Comparison of ENCODE assay signal across 1 fruit fly cellular context in genomic region chr2L:12021193-12021592, dm6.
TF ChIP-seq lines count a peak whose summit lies in the region.

No protein-coding gene starts in this region.

TF ChIP-seq in whole organism, embryonic, 481 proteins besides CTCF, POLR2A, EP300 and RAD21 (continued from another document and continues in another):
- TF ChIP-seq CG12769 (tag; optimal IDR thresholded peaks at IDR 0.05; lab: Kevin White, UChicago): no peak
- peak; percentile 86 for TF ChIP-seq CG1529 (GFP tag; optimal IDR thresholded peaks at IDR 0.05; lab: Kevin White, UChicago)
- peak; percentile 61 for TF ChIP-seq gcm (GFP tag; optimal IDR thresholded peaks at IDR 0.05; lab: Kevin White, UChicago)
- no peak for TF ChIP-seq Lpt (GFP tag; optimal IDR thresholded peaks at IDR 0.05; lab: Kevin White, UChicago)
- TF ChIP-seq CG2678 (tag; optimal IDR thresholded peaks at IDR 0.05; lab: Kevin White, UChicago): peak; percentile 72
- peak; percentile 1 to 34 for TF ChIP-seq Hr51 (GFP tag; optimal IDR thresholded peaks at IDR 0.05; lab: Kevin White, UChicago)
- TF ChIP-seq Hr39 (optimal IDR thresholded peaks at IDR 0.05; lab: Kevin White, UChicago): no peak
- TF ChIP-seq CG12155 (GFP tag; optimal IDR thresholded peaks at IDR 0.05; lab: Kevin White, UChicago): peak; percentile 1
- TF ChIP-seq CG9609 (GFP tag; optimal IDR thresholded peaks at IDR 0.05; lab: Kevin White, UChicago): peak; percentile 9
- TF ChIP-seq CG13775 (GFP tag; optimal IDR thresholded peaks at IDR 0.05; lab: Kevin White, UChicago): peak; percentile 26
- no peak; the same call in 2 of the 3 replicates for TF ChIP-seq C15 (GFP tag; IDR thresholded peaks at IDR 0.05; lab: Robert Waterston, UW)
- peak; percentile 60; the same call in 1 of the 2 replicates for TF ChIP-seq CG14014 (GFP tag; IDR thresholded peaks at IDR 0.05; lab: Robert Waterston, UW)
- TF ChIP-seq pros (GFP tag; optimal IDR thresholded peaks at IDR 0.05; lab: Kevin White, UChicago): no peak
- TF ChIP-seq sc (optimal IDR thresholded peaks at IDR 0.05; lab: Kevin White, UChicago): no peak
- peak; percentile 80 for TF ChIP-seq sc (GFP tag; optimal IDR thresholded peaks at IDR 0.05; lab: Kevin White, UChicago)
- TF ChIP-seq gsb-n (tag; optimal IDR thresholded peaks at IDR 0.05; lab: Kevin White, UChicago): peak; percentile 82
- TF ChIP-seq Dfd (GFP tag; optimal IDR thresholded peaks at IDR 0.05; lab: Kevin White, UChicago): no peak
- TF ChIP-seq CG3065 (GFP tag; optimal IDR thresholded peaks at IDR 0.05; lab: Kevin White, UChicago): peak; percentile 40
- no peak for TF ChIP-seq dimm (GFP tag; IDR thresholded peaks at IDR 0.05; lab: Robert Waterston, UW)
- TF ChIP-seq CG12391 (tag; optimal IDR thresholded peaks at IDR 0.05; lab: Kevin White, UChicago): peak; percentile 65
- TF ChIP-seq CG2875 (GFP tag; optimal IDR thresholded peaks at IDR 0.05; lab: Kevin White, UChicago): peak; percentile 88
- peak; percentile 93 for TF ChIP-seq ATbp (GFP tag; optimal IDR thresholded peaks at IDR 0.05; lab: Kevin White, UChicago)
- peak; percentile 47; the same call in 2 of the 3 replicates for TF ChIP-seq dysf (GFP tag; IDR thresholded peaks at IDR 0.05; lab: Robert Waterston, UW)
- no peak for TF ChIP-seq zf30C (GFP tag; optimal IDR thresholded peaks at IDR 0.05; lab: Kevin White, UChicago)
- TF ChIP-seq MBD-R2 (GFP tag; IDR thresholded peaks at IDR 0.05; lab: Robert Waterston, UW): no peak
- peak; percentile 46 for TF ChIP-seq CG11504 (tag; optimal IDR thresholded peaks at IDR 0.05; lab: Kevin White, UChicago)
- peak; percentile 26 for TF ChIP-seq CG2712 (tag; optimal IDR thresholded peaks at IDR 0.05; lab: Kevin White, UChicago)
- TF ChIP-seq ara (GFP tag; IDR thresholded peaks at IDR 0.05; lab: Robert Waterston, UW): peak; percentile 19; the same call in 1 of the 2 replicates
- peak; percentile 75 for TF ChIP-seq CG7556 (GFP tag; optimal IDR thresholded peaks at IDR 0.05; lab: Kevin White, UChicago)
- peak; percentile 69; the same call in 1 of the 3 replicates for TF ChIP-seq ci (GFP tag; IDR thresholded peaks at IDR 0.05; lab: Robert Waterston, UW)
- no peak for TF ChIP-seq sqz (GFP tag; optimal IDR thresholded peaks at IDR 0.05; lab: Kevin White, UChicago)
- TF ChIP-seq CG14965 (GFP tag; optimal IDR thresholded peaks at IDR 0.05; lab: Kevin White, UChicago; ENCODE audit: borderline replicate concordance): peak; percentile 7
- TF ChIP-seq aop (GFP tag; IDR thresholded peaks at IDR 0.05; lab: Robert Waterston, UW): no peak
- peak; percentile 40 for TF ChIP-seq scrt (GFP tag; optimal IDR thresholded peaks at IDR 0.05; lab: Kevin White, UChicago)
- TF ChIP-seq CG18764 (GFP tag; optimal IDR thresholded peaks at IDR 0.05; lab: Kevin White, UChicago): peak; percentile 46
- peak; percentile 18 for TF ChIP-seq pho (GFP tag; optimal IDR thresholded peaks at IDR 0.05; lab: Kevin White, UChicago)
- TF ChIP-seq fd64A (GFP tag; optimal IDR thresholded peaks at IDR 0.05; lab: Kevin White, UChicago): peak; percentile 84
- TF ChIP-seq CG3726 (GFP tag; IDR thresholded peaks at IDR 0.05; lab: Robert Waterston, UW): no peak
- no peak for TF ChIP-seq Trl (optimal IDR thresholded peaks at IDR 0.05; lab: Kevin White, UChicago)
- peak; percentile 61 for TF ChIP-seq Trl (GFP tag; optimal IDR thresholded peaks at IDR 0.05; lab: Kevin White, UChicago)
- TF ChIP-seq grau (tag; optimal IDR thresholded peaks at IDR 0.05; lab: Kevin White, UChicago): peak; percentile 60
- TF ChIP-seq Xrp1 (GFP tag; IDR thresholded peaks at IDR 0.05; lab: Robert Waterston, UW): peak; percentile 72
- no peak; the same call in 1 of the 2 replicates for TF ChIP-seq wdn (GFP tag; IDR thresholded peaks at IDR 0.05; lab: Robert Waterston, UW)
- peak in 1 of 3 experiments; percentile 62 for TF ChIP-seq lola (GFP tag; optimal IDR thresholded peaks at IDR 0.05; lab: Kevin White, UChicago)
- TF ChIP-seq CG16815 (GFP tag; optimal IDR thresholded peaks at IDR 0.05; lab: Kevin White, UChicago): no peak
- peak; percentile 15 for TF ChIP-seq CG17802 (tag; optimal IDR thresholded peaks at IDR 0.05; lab: Kevin White, UChicago)
- TF ChIP-seq CG12299 (tag; optimal IDR thresholded peaks at IDR 0.05; lab: Kevin White, UChicago): peak; percentile 89
- TF ChIP-seq Oli (tag; optimal IDR thresholded peaks at IDR 0.05; lab: Kevin White, UChicago): peak; percentile 24
- peak; percentile 59 for TF ChIP-seq ewg (GFP tag; optimal IDR thresholded peaks at IDR 0.05; lab: Kevin White, UChicago)
- TF ChIP-seq CG6765 (GFP tag; optimal IDR thresholded peaks at IDR 0.05; lab: Kevin White, UChicago): no peak
- peak; percentile 32 to 53 for TF ChIP-seq dpn (GFP tag; optimal IDR thresholded peaks at IDR 0.05; lab: Kevin White, UChicago)
- no peak for TF ChIP-seq Dad (GFP tag; optimal IDR thresholded peaks at IDR 0.05; lab: Kevin White, UChicago)
- no peak for TF ChIP-seq oc (tag; optimal IDR thresholded peaks at IDR 0.05; lab: Kevin White, UChicago)
- no peak for TF ChIP-seq CG9932 (GFP tag; IDR thresholded peaks at IDR 0.05; lab: Robert Waterston, UW)
- peak; percentile 60 for TF ChIP-seq Meics (GFP tag; optimal IDR thresholded peaks at IDR 0.05; lab: Kevin White, UChicago)
- TF ChIP-seq cwo (GFP tag; optimal IDR thresholded peaks at IDR 0.05; lab: Kevin White, UChicago): peak; percentile 37
- TF ChIP-seq CG3838 (GFP tag; optimal IDR thresholded peaks at IDR 0.05; lab: Kevin White, UChicago): peak; percentile 78
- TF ChIP-seq row (GFP tag; IDR thresholded peaks at IDR 0.05; lab: Robert Waterston, UW): no peak
- no peak for TF ChIP-seq CG6791 (GFP tag; IDR thresholded peaks at IDR 0.05; lab: Robert Waterston, UW; ENCODE audit: partially characterized antibody)
- peak; percentile 33 for TF ChIP-seq CG8281 (tag; optimal IDR thresholded peaks at IDR 0.05; lab: Kevin White, UChicago)
- TF ChIP-seq Blimp-1 (GFP tag; optimal IDR thresholded peaks at IDR 0.05; lab: Kevin White, UChicago): peak; percentile 76
- TF ChIP-seq z (GFP tag; IDR thresholded peaks at IDR 0.05; lab: Robert Waterston, UW): 0 out of 3 replicates have a peak, but pooled peaks have one; percentile 27
- peak; percentile 87 for TF ChIP-seq CG3407 (GFP tag; optimal IDR thresholded peaks at IDR 0.05; lab: Kevin White, UChicago)
- TF ChIP-seq lab (GFP tag; optimal IDR thresholded peaks at IDR 0.05; lab: Kevin White, UChicago): peak; percentile 89
- TF ChIP-seq lov (optimal IDR thresholded peaks at IDR 0.05; lab: Kevin White, UChicago): no peak
- TF ChIP-seq lov (GFP tag; IDR thresholded peaks at IDR 0.05; lab: Robert Waterston, UW): no peak
- TF ChIP-seq CG17385 (GFP tag; optimal IDR thresholded peaks at IDR 0.05; lab: Kevin White, UChicago): peak; percentile 28
- no peak for TF ChIP-seq Deaf1 (tag; optimal IDR thresholded peaks at IDR 0.05; lab: Kevin White, UChicago)
- peak; percentile 40 for TF ChIP-seq Mad (GFP tag; optimal IDR thresholded peaks at IDR 0.05; lab: Kevin White, UChicago)
- peak; percentile 68 for TF ChIP-seq Dek (tag; optimal IDR thresholded peaks at IDR 0.05; lab: Kevin White, UChicago)
- TF ChIP-seq chif (GFP tag; optimal IDR thresholded peaks at IDR 0.05; lab: Kevin White, UChicago): peak; percentile 7 to 40
- peak; percentile 75 for TF ChIP-seq unpg (GFP tag; optimal IDR thresholded peaks at IDR 0.05; lab: Kevin White, UChicago)
- TF ChIP-seq caup (GFP tag; optimal IDR thresholded peaks at IDR 0.05; lab: Kevin White, UChicago; ENCODE audit: severe bottlenecking): peak; percentile 85
- no peak for TF ChIP-seq tna (GFP tag; IDR thresholded peaks at IDR 0.05; lab: Robert Waterston, UW; ENCODE audit: partially characterized antibody)
- TF ChIP-seq CG13424 (tag; optimal IDR thresholded peaks at IDR 0.05; lab: Kevin White, UChicago): peak; percentile 58
- peak; percentile 46 for TF ChIP-seq CG4854 (GFP tag; optimal IDR thresholded peaks at IDR 0.05; lab: Kevin White, UChicago)
- TF ChIP-seq chinmo (GFP tag; IDR thresholded peaks at IDR 0.05; lab: Robert Waterston, UW; ENCODE audit: partially characterized antibody): no peak
- TF ChIP-seq Hand (GFP tag; optimal IDR thresholded peaks at IDR 0.05; lab: Kevin White, UChicago): peak; percentile 42
- TF ChIP-seq CG1603 (tag; optimal IDR thresholded peaks at IDR 0.05; lab: Kevin White, UChicago): peak; percentile 69
- TF ChIP-seq CG17361 (GFP tag; IDR thresholded peaks at IDR 0.05; lab: Robert Waterston, UW): 0 out of 3 replicates have a peak, but pooled peaks have one; percentile 13
- TF ChIP-seq CG43689 (GFP tag; IDR thresholded peaks at IDR 0.05; lab: Robert Waterston, UW): no peak
- TF ChIP-seq Atf6 (GFP tag; IDR thresholded peaks at IDR 0.05; lab: Robert Waterston, UW): peak; percentile 83
- TF ChIP-seq CG15073 (GFP tag; optimal IDR thresholded peaks at IDR 0.05; lab: Kevin White, UChicago): peak; percentile 19
- TF ChIP-seq CG5953 (GFP tag; IDR thresholded peaks at IDR 0.05; lab: Robert Waterston, UW): no peak
- TF ChIP-seq pzg (GFP tag; optimal IDR thresholded peaks at IDR 0.05; lab: Kevin White, UChicago): no peak
- TF ChIP-seq gfzf (GFP tag; optimal IDR thresholded peaks at IDR 0.05; lab: Kevin White, UChicago): no peak
- peak; percentile 25 for TF ChIP-seq CG4328 (GFP tag; optimal IDR thresholded peaks at IDR 0.05; lab: Kevin White, UChicago)
- TF ChIP-seq ac (GFP tag; optimal IDR thresholded peaks at IDR 0.05; lab: Kevin White, UChicago): peak; percentile 8
- peak; percentile 60 for TF ChIP-seq CG15011 (GFP tag; optimal IDR thresholded peaks at IDR 0.05; lab: Kevin White, UChicago)
- TF ChIP-seq CG16863 (GFP tag; optimal IDR thresholded peaks at IDR 0.05; lab: Kevin White, UChicago): peak; percentile 37
- TF ChIP-seq zen2 (GFP tag; IDR thresholded peaks at IDR 0.05; lab: Robert Waterston, UW; ENCODE audit: partially characterized antibody): no peak
- TF ChIP-seq Med (GFP tag; lab: Kevin White, UChicago): peak; percentile 94
- no peak for TF ChIP-seq bowl (GFP tag; IDR thresholded peaks at IDR 0.05; lab: Robert Waterston, UW)
- no peak for TF ChIP-seq Abd-B (GFP tag; optimal IDR thresholded peaks at IDR 0.05; lab: Kevin White, UChicago)
- peak; percentile 83 for TF ChIP-seq wek (GFP tag; optimal IDR thresholded peaks at IDR 0.05; lab: Kevin White, UChicago)
- peak; percentile 4 for TF ChIP-seq HLH54F (GFP tag; optimal IDR thresholded peaks at IDR 0.05; lab: Kevin White, UChicago)
- peak; percentile 36 for TF ChIP-seq CG18262 (tag; optimal IDR thresholded peaks at IDR 0.05; lab: Kevin White, UChicago)
- peak; percentile 40 for TF ChIP-seq CG34376 (GFP tag; optimal IDR thresholded peaks at IDR 0.05; lab: Kevin White, UChicago)
- TF ChIP-seq CG5180 (GFP tag; optimal IDR thresholded peaks at IDR 0.05; lab: Kevin White, UChicago): no peak
- peak; percentile 50; the same call in 1 of the 2 replicates for TF ChIP-seq CG11247 (GFP tag; IDR thresholded peaks at IDR 0.05; lab: Robert Waterston, UW)
- no peak for TF ChIP-seq CG11560 (tag; IDR thresholded peaks at IDR 0.05; lab: Robert Waterston, UW)
- TF ChIP-seq pfk (GFP tag; optimal IDR thresholded peaks at IDR 0.05; lab: Kevin White, UChicago): peak; percentile 20
- TF ChIP-seq az2 (GFP tag; optimal IDR thresholded peaks at IDR 0.05; lab: Kevin White, UChicago): no peak
- peak; percentile 32 for TF ChIP-seq CG12104 (GFP tag; optimal IDR thresholded peaks at IDR 0.05; lab: Kevin White, UChicago)
- peak; percentile 59 for TF ChIP-seq Fer1 (GFP tag; optimal IDR thresholded peaks at IDR 0.05; lab: Kevin White, UChicago)
- TF ChIP-seq CG6683 (GFP tag; optimal IDR thresholded peaks at IDR 0.05; lab: Kevin White, UChicago): peak; percentile 47
- peak; percentile 27 for TF ChIP-seq mirr (GFP tag; optimal IDR thresholded peaks at IDR 0.05; lab: Kevin White, UChicago)
- no peak for TF ChIP-seq Oaz (GFP tag; IDR thresholded peaks at IDR 0.05; lab: Robert Waterston, UW)
- no peak for TF ChIP-seq Gsc (GFP tag; IDR thresholded peaks at IDR 0.05; lab: Robert Waterston, UW)
- TF ChIP-seq ranshi (GFP tag; IDR thresholded peaks at IDR 0.05; lab: Robert Waterston, UW): peak; percentile 61; the same call in 1 of the 2 replicates
- TF ChIP-seq Sox102F (GFP tag; optimal IDR thresholded peaks at IDR 0.05; lab: Kevin White, UChicago): peak; percentile 77
- peak; percentile 89 for TF ChIP-seq Hmr (GFP tag; optimal IDR thresholded peaks at IDR 0.05; lab: Kevin White, UChicago)
- TF ChIP-seq CG14710 (tag; optimal IDR thresholded peaks at IDR 0.05; lab: Kevin White, UChicago): peak; percentile 63
- peak; percentile 8 for TF ChIP-seq CG10979 (tag; optimal IDR thresholded peaks at IDR 0.05; lab: Kevin White, UChicago)
- peak; percentile 19; the same call in 1 of the 2 replicates for TF ChIP-seq Ada2b (GFP tag; IDR thresholded peaks at IDR 0.05; lab: Robert Waterston, UW)
- peak; percentile 60 for TF ChIP-seq HmgZ (tag; optimal IDR thresholded peaks at IDR 0.05; lab: Kevin White, UChicago)
- TF ChIP-seq kay (GFP tag; optimal IDR thresholded peaks at IDR 0.05; lab: Kevin White, UChicago): peak; percentile 35
- TF ChIP-seq Adf1 (GFP tag; IDR thresholded peaks at IDR 0.05; lab: Robert Waterston, UW): peak; percentile 46; the same call in 1 of the 2 replicates
- TF ChIP-seq CG17328 (GFP tag; IDR thresholded peaks at IDR 0.05; lab: Robert Waterston, UW): peak; percentile 61
- TF ChIP-seq CG11723 (GFP tag; optimal IDR thresholded peaks at IDR 0.05; lab: Kevin White, UChicago): peak; percentile 42
- peak; percentile 41 for TF ChIP-seq tap (tag; optimal IDR thresholded peaks at IDR 0.05; lab: Kevin White, UChicago)
- peak; percentile 37 for TF ChIP-seq NfI (GFP tag; optimal IDR thresholded peaks at IDR 0.05; lab: Kevin White, UChicago)
- no peak for TF ChIP-seq CG11085 (GFP tag; IDR thresholded peaks at IDR 0.05; lab: Robert Waterston, UW)
- TF ChIP-seq dmrt11E (tag; optimal IDR thresholded peaks at IDR 0.05; lab: Kevin White, UChicago): peak; percentile 69
- TF ChIP-seq CG18619 (GFP tag; optimal IDR thresholded peaks at IDR 0.05; lab: Kevin White, UChicago): peak; percentile 76
- no peak for TF ChIP-seq gt (GFP tag; IDR thresholded peaks at IDR 0.05; lab: Robert Waterston, UW)
- TF ChIP-seq hkb (optimal IDR thresholded peaks at IDR 0.05; lab: Kevin White, UChicago): no peak
- no peak for TF ChIP-seq hkb (GFP tag; IDR thresholded peaks at IDR 0.05; lab: Robert Waterston, UW)
- peak; percentile 44 for TF ChIP-seq CG8089 (GFP tag; optimal IDR thresholded peaks at IDR 0.05; lab: Kevin White, UChicago)
- peak; percentile 65 for TF ChIP-seq CG13296 (GFP tag; optimal IDR thresholded peaks at IDR 0.05; lab: Kevin White, UChicago)
- 0 out of 2 replicates have a peak, but pooled peaks have one; percentile 8 for TF ChIP-seq slbo (GFP tag; IDR thresholded peaks at IDR 0.05; lab: Robert Waterston, UW)
- TF ChIP-seq crc (GFP tag; optimal IDR thresholded peaks at IDR 0.05; lab: Kevin White, UChicago): no peak
